In the genomic region with DNA sequence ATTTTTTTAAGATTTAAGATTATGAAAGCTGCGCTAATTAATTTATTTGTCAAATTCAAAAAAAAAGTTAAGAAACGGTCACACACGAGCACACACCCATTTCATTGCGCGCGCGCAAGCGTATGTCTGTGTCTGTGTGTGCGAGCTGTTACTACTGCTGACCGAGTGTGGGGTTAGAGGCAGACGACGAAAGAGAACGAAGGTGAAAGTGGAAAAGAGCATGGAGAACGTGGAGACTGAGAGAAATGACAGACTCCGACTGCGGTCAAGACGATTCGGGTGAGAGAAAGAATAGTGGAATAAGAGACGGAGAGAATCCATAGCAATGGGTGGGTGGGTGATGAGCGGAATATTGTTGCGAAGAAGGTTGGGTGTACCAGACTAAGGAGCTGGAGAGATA, we compare ENCODE assay signal across 3 worm cellular contexts.
TF ChIP-seq lines count a peak whose summit lies in the region.

No protein-coding gene starts in this region.

TF ChIP-seq in whole organism, L2 larva, 48 proteins besides CTCF, POLR2A, EP300 and RAD21 (continued from another document):
- TF ChIP-seq elt-3 (tag; optimal IDR thresholded peaks at IDR 0.05; lab: Kevin White, UChicago) = no peak
- no peak for TF ChIP-seq unc-39 (tag; optimal IDR thresholded peaks at IDR 0.05; lab: Kevin White, UChicago)
- no peak for TF ChIP-seq nhr-23 (tag; optimal IDR thresholded peaks at IDR 0.05; lab: Kevin White, UChicago)
- TF ChIP-seq nhr-6 (tag; optimal IDR thresholded peaks at IDR 0.05; lab: Kevin White, UChicago) = no peak
- TF ChIP-seq blmp-1 (tag; optimal IDR thresholded peaks at IDR 0.05; lab: Kevin White, UChicago; ENCODE audit: insufficient read depth) = peak; percentile 97

TF ChIP-seq in whole organism, L4 larva, 104 proteins besides CTCF, POLR2A, EP300 and RAD21 (continued from another document):
- TF ChIP-seq mxl-3 (GFP tag; optimal IDR thresholded peaks at IDR 0.05; lab: Kevin White, UChicago) (peak; percentile 80), lin-15B (tag; optimal IDR thresholded peaks at IDR 0.05; lab: Kevin White, UChicago) (no peak), zfp-2 (tag; optimal IDR thresholded peaks at IDR 0.05; lab: Kevin White, UChicago) (no peak), arid-1 (GFP tag; conservative IDR thresholded peaks at IDR 0.05; lab: Robert Waterston, UW) (0 out of 2 replicates have a peak, but pooled peaks have one; percentile 32), F49E8.2 (tag; optimal IDR thresholded peaks at IDR 0.05; lab: Kevin White, UChicago; ENCODE audit: borderline replicate concordance) (no peak), ztf-11 (tag; optimal IDR thresholded peaks at IDR 0.05; lab: Kevin White, UChicago) (no peak), ceh-44 (GFP tag; IDR thresholded peaks at IDR 0.05; lab: Robert Waterston, UW) (no peak), hif-1 (tag; optimal IDR thresholded peaks at IDR 0.05; lab: Kevin White, UChicago) (peak in 1 of 2 experiments; percentile 51), nhr-25 (tag; optimal IDR thresholded peaks at IDR 0.05; lab: Kevin White, UChicago; ENCODE audit: borderline replicate concordance, insufficient read depth) (peak; percentile 23), nhr-111 (GFP tag; optimal IDR thresholded peaks at IDR 0.05; lab: Kevin White, UChicago) (no peak), ztf-7 (tag; optimal IDR thresholded peaks at IDR 0.05; lab: Kevin White, UChicago) (peak; percentile 8), hlh-30 (tag; optimal IDR thresholded peaks at IDR 0.05; lab: Kevin White, UChicago; ENCODE audit: insufficient read depth) (peak; percentile 93), tra-1 (GFP tag; IDR thresholded peaks at IDR 0.05; lab: Robert Waterston, UW) (no peak), unc-130 (GFP tag; optimal IDR thresholded peaks at IDR 0.05; lab: Kevin White, UChicago) (no peak), Y105C5A.15 (GFP tag; IDR thresholded peaks at IDR 0.05; lab: Robert Waterston, UW) (no peak), nhr-6 (tag; optimal IDR thresholded peaks at IDR 0.05; lab: Kevin White, UChicago) (peak; percentile 69), ZK337.2 (GFP tag; IDR thresholded peaks at IDR 0.05; lab: Robert Waterston, UW) (no peak), nhr-77 (tag; optimal IDR thresholded peaks at IDR 0.05; lab: Kevin White, UChicago) (peak; percentile 77), pqm-1 (tag; optimal IDR thresholded peaks at IDR 0.05; lab: Kevin White, UChicago) (peak; percentile 42), Y48G9A.11 (GFP tag; IDR thresholded peaks at IDR 0.05; lab: Robert Waterston, UW) (no peak), mdt-29 (GFP tag; IDR thresholded peaks at IDR 0.05; lab: Robert Waterston, UW) (no peak), madf-5 (GFP tag; IDR thresholded peaks at IDR 0.05; lab: Robert Waterston, UW) (no peak), madf-9 (GFP tag; conservative IDR thresholded peaks at IDR 0.05; lab: Robert Waterston, UW) (no peak), dve-1 (tag; optimal IDR thresholded peaks at IDR 0.05; lab: Kevin White, UChicago; ENCODE audit: insufficient read depth) (peak; percentile 78), nhr-28 (tag; optimal IDR thresholded peaks at IDR 0.05; lab: Kevin White, UChicago) (peak; percentile 89), ceh-28 (tag; optimal IDR thresholded peaks at IDR 0.05; lab: Kevin White, UChicago) (no peak), cey-2 (tag; optimal IDR thresholded peaks at IDR 0.05; lab: Kevin White, UChicago; ENCODE audit: borderline replicate concordance, insufficient read depth) (no peak), T20F7.1 (GFP tag; optimal IDR thresholded peaks at IDR 0.05; lab: Kevin White, UChicago) (no peak), snpc-1.2 (GFP tag; IDR thresholded peaks at IDR 0.05; lab: Robert Waterston, UW) (no peak), unc-62 (GFP tag; optimal IDR thresholded peaks at IDR 0.05 in 1 of 2; lab: Kevin White, UChicago) (no peak), unc-62 (tag; optimal IDR thresholded peaks at IDR 0.05; lab: Kevin White, UChicago) (no peak), mdl-1 (tag; optimal IDR thresholded peaks at IDR 0.05; lab: Kevin White, UChicago) (peak; percentile 43 to 86), ama-1 (optimal IDR thresholded peaks at IDR 0.05; lab: Kevin White, UChicago) (no peak), mep-1 (tag; optimal IDR thresholded peaks at IDR 0.05; lab: Kevin White, UChicago) (peak; percentile 77), duxl-1 (tag; optimal IDR thresholded peaks at IDR 0.05; lab: Kevin White, UChicago; ENCODE audit: poor library complexity) (no peak), zfp-3 (GFP tag; conservative IDR thresholded peaks at IDR 0.05; lab: Robert Waterston, UW) (no peak), hmg-1.1 (GFP tag; IDR thresholded peaks at IDR 0.05; lab: Robert Waterston, UW) (peak; percentile 86), ZK546.5 (tag; optimal IDR thresholded peaks at IDR 0.05; lab: Kevin White, UChicago) (no peak), aha-1 (tag; lab: Kevin White, UChicago) (peak; percentile 61), daf-16 (GFP tag; optimal IDR thresholded peaks at IDR 0.05; lab: Kevin White, UChicago) (no peak), daf-16 (tag; optimal IDR thresholded peaks at IDR 0.05; lab: Kevin White, UChicago) (peak; percentile 12), pha-4 (GFP tag; IDR thresholded peaks at IDR 0.05; lab: Robert Waterston, UW) (no peak), pha-4 (tag; optimal IDR thresholded peaks at IDR 0.05; lab: Kevin White, UChicago) (no peak), lsy-2 (tag; optimal IDR thresholded peaks at IDR 0.05; lab: Kevin White, UChicago) (peak in 1 of 2 experiments; percentile 75), nhr-48 (tag; optimal IDR thresholded peaks at IDR 0.05; lab: Kevin White, UChicago) (peak; percentile 46), rbr-2 (tag; optimal IDR thresholded peaks at IDR 0.05; lab: Kevin White, UChicago) (peak; percentile 50), mes-2 (tag; optimal IDR thresholded peaks at IDR 0.05; lab: Kevin White, UChicago; ENCODE audit: poor library complexity, severe bottlenecking) (peak; percentile 64), zip-2 (tag; optimal IDR thresholded peaks at IDR 0.05; lab: Kevin White, UChicago) (no peak), T26A8.4 (GFP tag; IDR thresholded peaks at IDR 0.05; lab: Robert Waterston, UW) (peak; percentile 67), jun-1 (tag; optimal IDR thresholded peaks at IDR 0.05; lab: Kevin White, UChicago) (no peak), lim-7 (GFP tag; IDR thresholded peaks at IDR 0.05; lab: Robert Waterston, UW) (no peak), R02D3.7 (tag; optimal IDR thresholded peaks at IDR 0.05; lab: Kevin White, UChicago) (no peak)
TF ChIP-seq in whole organism, L4 larva: peak in this region for 31.

TF ChIP-seq in whole organism, late embryonic, 69 proteins besides CTCF, POLR2A, EP300 and RAD21 (continued from another document):
- peak; percentile 93 for TF ChIP-seq rnt-1 (tag; optimal IDR thresholded peaks at IDR 0.05; lab: Kevin White, UChicago)
- TF ChIP-seq syd-9 (tag; optimal IDR thresholded peaks at IDR 0.05; lab: Kevin White, UChicago) = peak; percentile 57
- TF ChIP-seq ceh-18 (tag; optimal IDR thresholded peaks at IDR 0.05; lab: Kevin White, UChicago) = peak; percentile 53
- no peak for TF ChIP-seq fax-1 (tag; optimal IDR thresholded peaks at IDR 0.05; lab: Kevin White, UChicago)
- no peak for TF ChIP-seq hlh-6 (tag; optimal IDR thresholded peaks at IDR 0.05; lab: Kevin White, UChicago)
- peak; percentile 39 for TF ChIP-seq ceh-2 (tag; optimal IDR thresholded peaks at IDR 0.05; lab: Kevin White, UChicago)
- TF ChIP-seq pag-3 (tag; optimal IDR thresholded peaks at IDR 0.05; lab: Kevin White, UChicago; ENCODE audit: borderline replicate concordance) = no peak
- TF ChIP-seq ttx-3 (tag; optimal IDR thresholded peaks at IDR 0.05; lab: Kevin White, UChicago) = no peak
- no peak for TF ChIP-seq pha-2 (tag; optimal IDR thresholded peaks at IDR 0.05; lab: Kevin White, UChicago)
- no peak for TF ChIP-seq tbx-7 (tag; optimal IDR thresholded peaks at IDR 0.05; lab: Kevin White, UChicago)
- TF ChIP-seq ahr-1 (tag; optimal IDR thresholded peaks at IDR 0.05; lab: Kevin White, UChicago) = no peak
- TF ChIP-seq pros-1 (tag; optimal IDR thresholded peaks at IDR 0.05; lab: Kevin White, UChicago) = peak; percentile 88
- TF ChIP-seq zip-5 (tag; optimal IDR thresholded peaks at IDR 0.05; lab: Kevin White, UChicago) = no peak
- TF ChIP-seq sox-2 (GFP tag; IDR thresholded peaks at IDR 0.05; lab: Robert Waterston, UW) = no peak
- TF ChIP-seq ceh-14 (tag; optimal IDR thresholded peaks at IDR 0.05; lab: Kevin White, UChicago) = peak; percentile 44
- peak; percentile 96 for TF ChIP-seq unc-55 (GFP tag; optimal IDR thresholded peaks at IDR 0.05; lab: Kevin White, UChicago)
- TF ChIP-seq dmd-4 (tag; optimal IDR thresholded peaks at IDR 0.05; lab: Kevin White, UChicago; ENCODE audit: borderline replicate concordance) = no peak
- TF ChIP-seq pqm-1 (tag; optimal IDR thresholded peaks at IDR 0.05; lab: Kevin White, UChicago) = no peak
- peak; percentile 40 for TF ChIP-seq unc-42 (tag; optimal IDR thresholded peaks at IDR 0.05; lab: Kevin White, UChicago)
- TF ChIP-seq madf-2 (tag; optimal IDR thresholded peaks at IDR 0.05; lab: Kevin White, UChicago) = no peak
- TF ChIP-seq ceh-34 (tag; optimal IDR thresholded peaks at IDR 0.05; lab: Kevin White, UChicago) = peak; percentile 45
- TF ChIP-seq hlh-13 (GFP tag; optimal IDR thresholded peaks at IDR 0.05; lab: Kevin White, UChicago) = no peak
- peak; percentile 23 for TF ChIP-seq C08G9.2 (tag; optimal IDR thresholded peaks at IDR 0.05; lab: Kevin White, UChicago)
- peak; percentile 77 for TF ChIP-seq hlh-30 (tag; optimal IDR thresholded peaks at IDR 0.05; lab: Kevin White, UChicago; ENCODE audit: insufficient read depth)
- TF ChIP-seq ceh-22 (tag; optimal IDR thresholded peaks at IDR 0.05; lab: Kevin White, UChicago) = no peak
- no peak for TF ChIP-seq pat-9 (tag; optimal IDR thresholded peaks at IDR 0.05; lab: Kevin White, UChicago)
- no peak for TF ChIP-seq ceh-24 (tag; optimal IDR thresholded peaks at IDR 0.05; lab: Kevin White, UChicago)
- TF ChIP-seq hlh-8 (tag; optimal IDR thresholded peaks at IDR 0.05; lab: Kevin White, UChicago) = no peak
